Worm (Caenorhabditis elegans) whole organism, L4 larva: Measurements from ENCODE around the gene ugtp-1.

Experiments used
- F26F4.8 ChIP-seq: fragments of 200-800 bp; sonication (Bioruptor generic); conservative IDR thresholded peaks from 2 replicates; pipeline ENCODE4 v1.3.6; 2022; ENCODE audit warnings: missing genetic modification characterization, missing compliant biosample characterization
- F37D6.2 ChIP-seq: sonication (generic microtip); optimal IDR thresholded peaks from 2 replicates; lab custom pipeline; 2016; ENCODE audit warnings: mild to moderate bottlenecking, missing genetic modification characterization, missing compliant biosample characterization
- F44E2.7 ChIP-seq: fragments of 200-800 bp; sonication (Bioruptor generic); IDR thresholded peaks from 2 replicates; pipeline ENCODE4 v2.1.2; 2022; ENCODE audit warnings: missing genetic modification characterization, missing compliant biosample characterization
- F49E8.2 ChIP-seq: sonication (generic microtip); optimal IDR thresholded peaks from 2 replicates; lab custom pipeline; 2016; ENCODE audit warnings: missing compliant biosample characterization, mild to moderate bottlenecking, missing genetic modification characterization, borderline replicate concordance
- R02D3.7 ChIP-seq: fragments of 150-350 bp; sonication (generic microtip); optimal IDR thresholded peaks from 3 replicates; lab custom pipeline; 2014; ENCODE audit warnings: missing biosample characterization, missing genetic modification characterization
- T20F7.1 ChIP-seq: fragments of 200-800 bp; sonication (Bioruptor generic); optimal IDR thresholded peaks from 2 replicates; lab custom pipeline; 2018; ENCODE audit warnings: mild to moderate bottlenecking, missing genetic modification characterization, missing compliant biosample characterization
- Y105C5A.15 ChIP-seq: fragments of 200-800 bp; sonication (Bioruptor generic); IDR thresholded peaks from 2 replicates; pipeline ENCODE4 v1.3.6; 2022; ENCODE audit warnings: missing genetic modification characterization, missing compliant biosample characterization
- aha-1 ChIP-seq: fragments of 150-350 bp; peaks from one replicate; lab custom pipeline; 2014; ENCODE audit warnings: missing biosample characterization, missing genetic modification characterization
- ama-1 ChIP-seq: fragments of 150-350 bp; optimal IDR thresholded peaks from 2 replicates; lab custom pipeline; 2014; ENCODE audit warnings: inconsistent platforms, mixed read lengths
- attf-4 ChIP-seq: sonication (generic microtip); optimal IDR thresholded peaks from 3 replicates; lab custom pipeline; 2017; ENCODE audit warnings: missing biosample characterization, missing genetic modification characterization
- ceh-82 ChIP-seq: sonication (generic microtip); optimal IDR thresholded peaks from 2 replicates; lab custom pipeline; 2017; ENCODE audit warnings: missing biosample characterization, missing genetic modification characterization
- daf-12 ChIP-seq: fragments of 150-350 bp; optimal IDR thresholded peaks from 2 replicates; lab custom pipeline; 2014; ENCODE audit warnings: missing biosample characterization, missing genetic modification reagents, missing genetic modification characterization
- dmd-6 ChIP-seq: fragments of 200-800 bp; sonication (Bioruptor generic); IDR thresholded peaks from 2 replicates; pipeline ENCODE4 v1.3.6; 2022; ENCODE audit warnings: missing genetic modification reagents, missing genetic modification characterization, missing compliant biosample characterization
- hlh-11 ChIP-seq: fragments of 200-800 bp; sonication (Bioruptor generic); optimal IDR thresholded peaks from 2 replicates; lab custom pipeline; 2018; ENCODE audit warnings: mild to moderate bottlenecking, missing genetic modification characterization, missing compliant biosample characterization
- hlh-30 ChIP-seq: sonication (generic microtip); optimal IDR thresholded peaks from 2 replicates; lab custom pipeline; 2017; ENCODE audit warnings: antibody characterized with exemption, mild to moderate bottlenecking, missing genetic modification characterization, missing compliant biosample characterization; ENCODE audit not compliant: insufficient read depth
- lin-13 ChIP-seq: fragments of 150-350 bp; optimal IDR thresholded peaks from 2 replicates; lab custom pipeline; 2014; ENCODE audit warnings: missing biosample characterization, missing genetic modification reagents, missing genetic modification characterization
- lin-15B ChIP-seq: fragments of 150-350 bp; sonication (generic microtip); optimal IDR thresholded peaks from 3 replicates; lab custom pipeline; 2014; ENCODE audit warnings: missing biosample characterization, missing genetic modification characterization
- lin-39 ChIP-seq: fragments of 150-350 bp; optimal IDR thresholded peaks from 2 replicates; lab custom pipeline; 2014; ENCODE audit warnings: missing biosample characterization, missing genetic modification reagents, missing genetic modification characterization
- lir-3 ChIP-seq: sonication (generic microtip); optimal IDR thresholded peaks from 2 replicates; lab custom pipeline; 2016; ENCODE audit warnings: mild to moderate bottlenecking, missing genetic modification characterization, missing compliant biosample characterization
- madf-9 ChIP-seq: fragments of 200-800 bp; sonication (Bioruptor generic); conservative IDR thresholded peaks from 2 replicates; pipeline ENCODE4 v1.3.6; 2022; ENCODE audit warnings: missing genetic modification reagents, missing genetic modification characterization, missing compliant biosample characterization
- mep-1 ChIP-seq: fragments of 150-350 bp; sonication (generic microtip); optimal IDR thresholded peaks from 3 replicates; lab custom pipeline; 2014; ENCODE audit warnings: missing biosample characterization, missing genetic modification characterization
- mxl-3 ChIP-seq: fragments of 200-800 bp; sonication (Bioruptor generic); optimal IDR thresholded peaks from 2 replicates; lab custom pipeline; 2018; ENCODE audit warnings: mild to moderate bottlenecking, missing genetic modification characterization, missing compliant biosample characterization
- nhr-10 ChIP-seq: fragments of 150-350 bp; optimal IDR thresholded peaks from 2 replicates; lab custom pipeline; 2014; ENCODE audit warnings: missing biosample characterization, missing genetic modification characterization
- nhr-11 ChIP-seq: fragments of 150-350 bp; optimal IDR thresholded peaks from 2 replicates; lab custom pipeline; 2014; ENCODE audit warnings: missing biosample characterization, missing genetic modification characterization
- nhr-28 ChIP-seq: fragments of 150-350 bp; optimal IDR thresholded peaks from 2 replicates; lab custom pipeline; 2014; ENCODE audit warnings: missing biosample characterization, missing genetic modification characterization
- nhr-48 ChIP-seq: sonication (generic microtip); optimal IDR thresholded peaks from 2 replicates; lab custom pipeline; 2016; ENCODE audit warnings: mild to moderate bottlenecking, missing genetic modification characterization, missing compliant biosample characterization
- nhr-6 ChIP-seq: fragments of 150-350 bp; optimal IDR thresholded peaks from 2 replicates; lab custom pipeline; 2014; ENCODE audit warnings: missing biosample characterization, missing genetic modification characterization
- php-3 ChIP-seq: fragments of 200-800 bp; sonication (Bioruptor generic); IDR thresholded peaks from 2 replicates; pipeline ENCODE4 v1.3.6; 2022; ENCODE audit warnings: missing genetic modification reagents, missing genetic modification characterization, missing compliant biosample characterization
- set-16 ChIP-seq: fragments of 200-800 bp; sonication (Bioruptor generic); IDR thresholded peaks from 2 replicates; pipeline ENCODE4 v1.3.6; 2022; ENCODE audit warnings: missing genetic modification reagents, missing genetic modification characterization, missing compliant biosample characterization
- snpc-1.2 ChIP-seq: fragments of 200-800 bp; sonication (Bioruptor generic); IDR thresholded peaks from 2 replicates; pipeline ENCODE4 v1.3.6; 2022; ENCODE audit warnings: missing genetic modification reagents, missing genetic modification characterization, missing compliant biosample characterization
- spr-3 ChIP-seq: fragments of 200-800 bp; sonication (Bioruptor generic); optimal IDR thresholded peaks from 2 replicates; lab custom pipeline; 2018; ENCODE audit warnings: mild to moderate bottlenecking, missing genetic modification characterization, missing compliant biosample characterization
- unc-130 ChIP-seq: sonication (generic microtip); optimal IDR thresholded peaks from 2 replicates; lab custom pipeline; 2016; ENCODE audit warnings: missing genetic modification reagents, missing genetic modification characterization, missing compliant biosample characterization
- unc-62 ChIP-seq, 3 experiments: fragments of 150-350 bp in 1 of 3; sonication (generic microtip); optimal IDR thresholded peaks in 2 of 3; peaks in 1 of 3; 1 replicate in 1 of 3; 2 replicates in 2 of 3; lab custom pipeline; 2014 to 2017; ENCODE audit warnings: missing biosample characterization in 3 of 3, missing genetic modification characterization in 3 of 3, missing genetic modification reagents in 3 of 3, missing genotype in 1 of 3
- vab-7 ChIP-seq: fragments of 200-800 bp; sonication (Bioruptor generic); IDR thresholded peaks from 2 replicates; pipeline ENCODE4 v1.3.6; 2022; ENCODE audit warnings: missing genetic modification reagents, missing genetic modification characterization, missing compliant biosample characterization
- zip-11 ChIP-seq: fragments of 200-800 bp; sonication (Bioruptor generic); IDR thresholded peaks from 2 replicates; pipeline ENCODE4 v1.3.6; 2022; ENCODE audit warnings: missing genetic modification characterization, missing compliant biosample characterization
- ztf-11 ChIP-seq: fragments of 150-350 bp; optimal IDR thresholded peaks from 2 replicates; lab custom pipeline; 2014; ENCODE audit warnings: missing biosample characterization, missing genetic modification characterization
- ztf-7 ChIP-seq: fragments of 150-350 bp; optimal IDR thresholded peaks from 2 replicates; lab custom pipeline; 2014; ENCODE audit warnings: missing biosample characterization, missing genetic modification characterization

Gene ugtp-1

DNA sequence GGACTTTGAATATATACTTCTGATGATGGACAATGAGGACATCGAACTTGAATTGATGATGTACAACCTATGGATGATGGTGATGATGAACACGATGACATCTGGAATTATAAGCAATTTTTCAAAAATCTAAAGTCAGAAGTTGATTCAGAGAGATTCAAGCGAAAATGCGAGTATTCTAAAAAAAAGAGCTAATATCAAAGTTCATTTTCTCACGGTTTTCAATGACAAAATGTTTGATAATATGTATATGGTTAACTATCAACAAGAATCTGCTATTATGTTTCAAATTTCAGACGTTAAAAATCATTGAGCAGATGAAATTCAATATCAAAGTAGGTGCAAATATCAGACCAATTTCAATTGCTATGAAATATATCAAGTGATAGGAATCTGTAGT is 29.4 kb upstream of the ugtp-1 start, which contains the start of gene K02D10.4:
TSS of gene K02D10.4 (minus strand) at position 101 of the 400 bp plus-strand sequence.
- TF ChIP-seq aha-1 (tag; lab: Kevin White, UChicago) = peak; percentile 66
- TF ChIP-seq nhr-10 (tag; lab: Kevin White, UChicago) = no peak

DNA sequence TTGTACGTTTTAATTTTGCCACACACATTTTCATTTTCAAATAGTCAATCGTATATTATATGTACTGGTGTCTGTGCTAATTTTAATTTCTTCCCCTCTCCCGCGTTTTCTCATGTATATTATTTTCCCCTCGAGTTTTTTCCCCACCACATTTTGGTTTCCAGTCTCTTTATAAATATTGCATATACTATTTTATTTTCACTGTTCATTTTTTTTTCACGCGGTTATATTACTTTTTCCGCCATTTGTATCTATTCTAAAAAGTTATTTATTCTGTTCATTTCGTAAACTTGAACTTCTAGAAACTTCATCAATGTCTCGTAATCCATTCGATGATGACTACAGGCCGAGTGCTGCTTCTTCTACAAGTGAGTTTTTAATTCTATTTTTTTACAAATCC is 25.4 kb upstream of the ugtp-1 start, which contains the start of gene snap-29:
TSS of gene snap-29 (plus strand) at position 301 of the 400 bp plus-strand sequence.
- TF ChIP-seq attf-4 (tag; lab: Kevin White, UChicago) (no peak), zip-11 (GFP tag; lab: Robert Waterston, UW) (no peak), ceh-82 (no peak), F37D6.2 (tag; lab: Kevin White, UChicago) (no peak), F26F4.8 (no peak), hlh-30 (tag; lab: Kevin White, UChicago) (no peak), lin-13 (GFP tag; lab: Kevin White, UChicago) (no peak), ztf-7 (tag; lab: Kevin White, UChicago) (no peak)

ce11 chrIII:8773375-8773774 is 22.9 kb upstream of the ugtp-1 start:
- TF ChIP-seq aha-1 (tag; lab: Kevin White, UChicago) (peak; percentile 81), mep-1 (tag; lab: Kevin White, UChicago) (no peak), unc-62 (GFP tag; optimal IDR thresholded peaks at IDR 0.05 in 1 of 2; lab: Kevin White, UChicago) (peak in 1 of 2 experiments; percentile 91), unc-62 (tag; optimal IDR thresholded peaks at IDR 0.05; lab: Kevin White, UChicago) (no peak), vab-7 (no peak)

DNA sequence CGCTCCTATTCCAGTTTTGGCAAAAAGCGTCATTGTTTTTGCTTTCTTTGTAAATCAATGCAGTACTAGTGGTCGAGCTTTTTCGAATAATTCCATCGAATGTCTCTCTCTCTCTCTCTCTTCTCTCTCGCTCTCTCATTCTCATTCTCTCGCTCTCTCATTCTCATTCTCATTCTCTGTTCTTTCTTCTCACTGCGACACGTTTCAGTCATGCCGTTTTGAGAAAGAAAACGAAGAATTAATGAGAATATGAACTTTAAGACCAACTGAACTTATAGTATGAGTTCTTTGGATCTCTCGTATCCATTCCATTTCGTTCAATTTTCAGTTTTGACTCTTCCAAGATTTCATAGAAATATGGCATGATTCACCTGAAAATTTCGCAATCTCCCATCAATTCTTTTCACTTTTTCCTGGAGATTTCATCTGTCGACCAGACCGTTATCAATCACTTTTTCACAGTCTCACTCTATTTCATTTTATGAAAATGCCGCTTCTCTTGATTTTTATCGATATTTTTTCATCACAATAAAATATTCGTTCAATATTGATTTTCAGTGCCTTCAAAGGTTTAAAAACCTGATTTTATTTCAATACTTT is 22.0 kb upstream of the ugtp-1 start:
- TF ChIP-seq lir-3 (tag; lab: Kevin White, UChicago) = no peak
- no peak for TF ChIP-seq daf-12 (tag; lab: Kevin White, UChicago)
- TF ChIP-seq spr-3 (GFP tag; lab: Kevin White, UChicago) = no peak
- TF ChIP-seq nhr-48 (tag; lab: Kevin White, UChicago) = peak; percentile 10
- peak; percentile 28 for TF ChIP-seq aha-1 (tag; lab: Kevin White, UChicago)
- TF ChIP-seq mxl-3 = peak; percentile 85
- TF ChIP-seq R02D3.7 (tag; lab: Kevin White, UChicago) = no peak
- no peak for TF ChIP-seq madf-9
- TF ChIP-seq ztf-11 (tag; lab: Kevin White, UChicago) = no peak
- TF ChIP-seq unc-62 (GFP tag; optimal IDR thresholded peaks at IDR 0.05 in 1 of 2; lab: Kevin White, UChicago) = no peak
- no peak for TF ChIP-seq unc-62 (tag; optimal IDR thresholded peaks at IDR 0.05; lab: Kevin White, UChicago)
- TF ChIP-seq nhr-11 = peak; percentile 5
- TF ChIP-seq snpc-1.2 (GFP tag; lab: Robert Waterston, UW) = no peak
- TF ChIP-seq F49E8.2 (tag; lab: Kevin White, UChicago) = no peak
- TF ChIP-seq F26F4.8 = no peak
- TF ChIP-seq nhr-6 = no peak
- TF ChIP-seq hlh-11 (tag; lab: Kevin White, UChicago) = peak; percentile 48
- TF ChIP-seq T20F7.1 (GFP tag; lab: Kevin White, UChicago) = no peak
- no peak for TF ChIP-seq php-3
- TF ChIP-seq dmd-6 = peak; percentile 21; the same call in 1 of the 2 replicates
- TF ChIP-seq hlh-30 (tag; lab: Kevin White, UChicago) = no peak

- no peak for TF ChIP-seq lin-15B (tag; lab: Kevin White, UChicago)
- no peak for TF ChIP-seq ama-1 (lab: Kevin White, UChicago)
- TF ChIP-seq Y105C5A.15 (GFP tag; lab: Robert Waterston, UW) = no peak
- no peak for TF ChIP-seq F44E2.7 (GFP tag; lab: Robert Waterston, UW)
- TF ChIP-seq set-16 (GFP tag; lab: Robert Waterston, UW) = no peak
- no peak for TF ChIP-seq lin-39
- no peak for TF ChIP-seq unc-130 (GFP tag; lab: Kevin White, UChicago)
- no peak for TF ChIP-seq nhr-28 (tag; lab: Kevin White, UChicago)
Observed at ce11 chrIII:8771851-8772250, 21.3 kb upstream of the ugtp-1 start, which contains the start of gene K02D10.3. K02D10.3 (minus strand) TSS chrIII:8771951.
